Fruit fly (Drosophila melanogaster) Kc167 (cell line): Measurements from ENCODE around the gene Sgt.

ENCODE experiments used
- Myc ChIP-seq: fragments of >200 bp; optimal IDR thresholded peaks from 2 replicates; lab custom pipeline; 2017; ENCODE audit warnings: missing external identifiers
- Sin3A ChIP-seq: fragments of >200 bp; optimal IDR thresholded peaks from 2 replicates; lab custom pipeline; 2018; ENCODE audit warnings: missing external identifiers
- h ChIP-seq: fragments of >200 bp; optimal IDR thresholded peaks from 3 replicates; lab custom pipeline; 2018; ENCODE audit warnings: missing external identifiers
- insv ChIP-seq: fragments of >200 bp; optimal IDR thresholded peaks from 3 replicates; lab custom pipeline; 2018; ENCODE audit warnings: missing external identifiers
- psq ChIP-seq: fragments of >200 bp; optimal IDR thresholded peaks from 2 replicates; lab custom pipeline; 2017; ENCODE audit warnings: missing external identifiers
- ttk ChIP-seq: sonication (Bioruptor generic); optimal IDR thresholded peaks from 2 replicates; lab custom pipeline; 2017; ENCODE audit warnings: missing external identifiers

Gene Sgt

dm6 chr2L:17437594-17437993, 33.8 kb upstream of the Sgt start:
- TF ChIP-seq insv (lab: Kevin White, UChicago), result no peak
- no peak for TF ChIP-seq Myc (lab: Kevin White, UChicago)
- TF ChIP-seq h (lab: Kevin White, UChicago), result no peak
- TF ChIP-seq psq (lab: Kevin White, UChicago), result no peak
- no peak for TF ChIP-seq Sin3A
- no peak for TF ChIP-seq ttk (lab: Kevin White, UChicago)

DNA sequence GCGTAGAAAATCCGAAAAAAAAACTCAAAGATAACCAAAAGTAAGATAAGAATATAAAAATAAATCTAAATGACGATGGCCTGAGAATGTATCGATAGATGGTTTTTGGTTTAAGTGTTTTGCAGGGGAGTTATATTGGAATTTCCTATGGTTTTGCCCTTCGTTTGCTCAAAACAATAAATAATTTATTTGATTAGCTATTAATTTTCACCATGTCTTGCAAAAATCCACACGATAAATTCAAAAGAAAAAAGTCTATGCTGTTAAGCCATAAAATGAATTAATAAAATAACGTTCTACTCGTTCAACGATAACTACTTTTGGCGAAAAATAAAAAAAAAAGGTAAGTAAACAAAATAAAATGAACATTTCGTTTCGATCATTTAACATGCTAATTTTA, 24.3 kb upstream of the Sgt start:
- TF ChIP-seq psq (lab: Kevin White, UChicago) (no peak), insv (lab: Kevin White, UChicago) (no peak), Myc (lab: Kevin White, UChicago) (no peak), h (lab: Kevin White, UChicago) (no peak), Sin3A (no peak), ttk (lab: Kevin White, UChicago) (no peak)

dm6 chr2L:17448435-17448834, 23.0 kb upstream of the Sgt start:
- TF ChIP-seq Sin3A, result no peak
- no peak for TF ChIP-seq psq (lab: Kevin White, UChicago)
- TF ChIP-seq ttk (lab: Kevin White, UChicago), result no peak
- TF ChIP-seq Myc (lab: Kevin White, UChicago), result no peak
- TF ChIP-seq insv (lab: Kevin White, UChicago), result no peak
- TF ChIP-seq h (lab: Kevin White, UChicago), result no peak

DNA sequence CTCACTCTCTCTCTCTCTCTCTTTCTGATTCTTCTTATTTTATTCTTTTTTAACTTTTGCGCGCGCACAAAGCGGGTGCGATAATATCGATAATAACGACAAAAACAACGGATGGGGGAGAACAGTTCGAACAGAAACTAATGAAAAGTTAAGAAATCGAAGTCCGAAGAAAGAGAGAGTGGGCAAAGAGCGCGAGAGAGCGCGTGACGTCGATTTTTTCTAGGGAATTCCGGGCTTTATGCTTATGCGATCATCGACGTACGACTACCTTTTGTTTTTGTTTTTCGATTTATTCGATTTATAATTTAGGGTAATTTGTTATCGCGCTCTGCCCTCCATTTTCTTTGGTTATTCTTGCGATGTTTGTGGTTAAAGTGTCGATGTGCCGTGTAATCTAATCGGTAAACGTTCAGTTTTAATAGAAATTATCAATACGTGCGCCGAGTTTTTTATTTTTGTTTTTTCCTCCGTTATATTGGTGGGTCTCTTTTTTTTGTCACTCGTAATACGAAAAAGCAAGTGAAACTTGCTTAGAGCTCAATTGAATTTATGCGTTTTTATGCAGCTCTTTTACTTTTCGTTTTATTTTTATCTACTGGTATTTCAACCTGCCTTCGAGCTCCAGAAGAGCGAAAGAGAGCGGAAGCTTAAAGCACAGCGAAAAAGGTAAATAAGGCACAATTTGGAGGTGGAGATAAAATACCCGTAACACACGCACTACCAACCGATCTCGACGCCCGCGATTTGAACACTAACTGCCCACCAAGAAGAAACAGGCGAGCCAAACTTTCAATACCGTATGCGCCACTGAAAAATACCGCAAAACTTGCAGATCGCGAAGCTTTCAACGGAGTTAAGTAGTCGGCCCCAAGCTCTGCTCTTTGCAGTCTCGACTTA, 21.5 kb upstream of the Sgt start, which contains the start of gene dl:
TSS of gene dl (minus strand) at position 757 of the 897 bp plus-strand sequence.
- TF ChIP-seq Sin3A, result no peak
- no peak for TF ChIP-seq ttk (lab: Kevin White, UChicago)
- TF ChIP-seq Myc (lab: Kevin White, UChicago), result no peak
- no peak for TF ChIP-seq insv (lab: Kevin White, UChicago)
- no peak for TF ChIP-seq psq (lab: Kevin White, UChicago)
- TF ChIP-seq h (lab: Kevin White, UChicago), result no peak

DNA sequence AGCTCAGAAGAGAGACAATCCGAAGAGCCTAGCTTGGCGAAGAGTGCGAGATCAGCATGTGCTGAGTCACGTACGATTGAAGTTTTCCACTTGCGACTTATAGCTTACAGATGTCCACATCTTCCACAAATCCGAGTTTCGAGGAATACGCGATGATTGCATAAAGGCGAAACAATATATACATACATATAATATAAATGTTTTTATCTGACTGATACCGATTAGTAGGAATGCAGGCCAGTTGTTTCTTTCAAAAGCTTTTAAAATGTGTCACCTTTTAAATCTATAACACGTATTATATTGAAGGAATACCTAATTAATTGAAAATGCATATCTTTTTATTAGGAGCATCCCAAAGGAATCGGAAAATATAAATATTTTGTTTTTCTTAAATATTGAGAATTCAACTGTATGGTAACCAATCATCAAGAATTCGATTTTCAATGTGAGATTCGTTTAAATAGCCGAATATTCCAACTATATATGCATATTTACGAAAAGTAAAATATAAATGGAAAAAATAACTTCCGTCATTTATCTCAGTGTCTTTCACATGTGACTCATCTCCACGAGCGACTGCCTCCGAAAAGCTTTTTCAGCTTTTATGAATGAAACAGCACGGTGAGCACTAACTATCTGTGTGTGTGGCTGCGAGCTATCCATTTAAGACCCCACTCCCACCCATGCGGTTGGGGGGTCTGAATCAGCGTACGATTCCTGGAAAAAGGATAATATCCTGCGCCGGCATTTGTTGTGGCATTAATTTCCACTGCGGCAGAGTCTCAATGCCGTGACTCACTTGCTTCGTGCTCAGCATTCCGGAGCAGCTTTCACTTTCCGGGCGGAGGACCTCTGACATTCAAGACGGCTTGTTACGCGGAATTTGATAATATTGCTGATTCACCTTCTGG, 20.6 kb upstream of the Sgt start:
- TF ChIP-seq psq (lab: Kevin White, UChicago), result no peak

dm6 chr2L:17452084-17452483, 19.3 kb upstream of the Sgt start:
- TF ChIP-seq ttk (lab: Kevin White, UChicago) (no peak), psq (lab: Kevin White, UChicago) (no peak), insv (lab: Kevin White, UChicago) (no peak), Myc (lab: Kevin White, UChicago) (no peak), Sin3A (no peak), h (lab: Kevin White, UChicago) (no peak)

dm6 chr2L:17452624-17453023, 18.8 kb upstream of the Sgt start, which contains the start of gene CG5050:
Gene CG5050 (plus strand): TSS chr2L:17452924.
- TF ChIP-seq Sin3A (no peak), h (lab: Kevin White, UChicago) (no peak)

DNA sequence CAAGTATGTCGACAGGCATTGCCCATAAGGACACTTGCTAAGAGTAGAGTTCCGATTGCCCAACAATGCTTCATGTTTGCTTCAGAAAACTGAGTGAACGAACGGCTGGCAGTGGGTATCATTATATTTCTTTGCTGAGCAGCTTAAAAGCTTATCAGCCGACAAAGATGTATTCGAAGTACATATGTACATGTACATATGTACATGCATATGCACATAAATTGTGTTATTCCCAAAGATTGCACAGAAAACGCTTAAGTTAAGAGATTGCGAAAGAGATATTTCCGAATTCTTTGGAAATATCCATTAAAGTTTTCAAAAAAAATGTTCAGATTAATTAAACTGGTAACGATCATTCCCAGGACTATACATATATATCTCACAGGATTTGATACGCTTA, 15.6 kb upstream of the Sgt start, which contains the start of gene SPH93:
TSS of gene SPH93 (minus strand) at position 101 of the 400 bp plus-strand sequence.
- TF ChIP-seq psq (lab: Kevin White, UChicago) (no peak), Sin3A (no peak), ttk (lab: Kevin White, UChicago) (no peak), h (lab: Kevin White, UChicago) (no peak)

dm6 chr2L:17457944-17458343, 13.5 kb upstream of the Sgt start, which contains the start of gene CG18563:
Gene CG18563 (minus strand): TSS chr2L:17458044.
- TF ChIP-seq insv (lab: Kevin White, UChicago) (no peak), Myc (lab: Kevin White, UChicago) (no peak)

dm6 chr2L:17465915-17466677, 5.3 kb upstream of the Sgt start:
- TF ChIP-seq Sin3A (no peak), ttk (lab: Kevin White, UChicago) (no peak), psq (lab: Kevin White, UChicago) (no peak), h (lab: Kevin White, UChicago) (no peak)

- TF ChIP-seq Myc (lab: Kevin White, UChicago) (no peak), insv (lab: Kevin White, UChicago) (no peak)
These were observed 4.5 kb upstream of the Sgt start for dm6 chr2L:17466950-17467349.
